Fruit fly (Drosophila melanogaster): ENCODE results near the gene CG31689.

The CG31689 gene

dm6 chr2L:2725374-2725773, at the start of gene CG31689:
TSS of gene CG31689 (plus strand) at chr2L:2725674.
- no peak for TF ChIP-seq CG14441 (GFP tag; IDR thresholded peaks at IDR 0.05)
- no peak for TF ChIP-seq amos (GFP tag; IDR thresholded peaks at IDR 0.05; ENCODE audit: partially characterized antibody)
- no peak for TF ChIP-seq CG11504 (tag; optimal IDR thresholded peaks at IDR 0.05)
- no peak for TF ChIP-seq ssp (GFP tag; IDR thresholded peaks at IDR 0.05)
- no peak for TF ChIP-seq HLH54F (GFP tag; optimal IDR thresholded peaks at IDR 0.05)
- TF ChIP-seq psq (GFP tag; optimal IDR thresholded peaks at IDR 0.05), result no peak
- TF ChIP-seq her (GFP tag; optimal IDR thresholded peaks at IDR 0.05), result no peak
- no peak for TF ChIP-seq CG8478 (optimal IDR thresholded peaks at IDR 0.05)
- TF ChIP-seq stc (GFP tag; IDR thresholded peaks at IDR 0.05), result no peak
- no peak for TF ChIP-seq Gsc (GFP tag; IDR thresholded peaks at IDR 0.05)
- TF ChIP-seq Deaf1 (tag; optimal IDR thresholded peaks at IDR 0.05), result no peak
- TF ChIP-seq CG14860 (GFP tag; IDR thresholded peaks at IDR 0.05; ENCODE audit: partially characterized antibody), result no peak
- TF ChIP-seq CG16863 (GFP tag; optimal IDR thresholded peaks at IDR 0.05), result no peak
- TF ChIP-seq CG7839 (tag; optimal IDR thresholded peaks at IDR 0.05), result no peak
- no peak for TF ChIP-seq CrebB (tag; optimal IDR thresholded peaks at IDR 0.05)
- no peak for TF ChIP-seq zfh1 (GFP tag; IDR thresholded peaks at IDR 0.05)

DNA sequence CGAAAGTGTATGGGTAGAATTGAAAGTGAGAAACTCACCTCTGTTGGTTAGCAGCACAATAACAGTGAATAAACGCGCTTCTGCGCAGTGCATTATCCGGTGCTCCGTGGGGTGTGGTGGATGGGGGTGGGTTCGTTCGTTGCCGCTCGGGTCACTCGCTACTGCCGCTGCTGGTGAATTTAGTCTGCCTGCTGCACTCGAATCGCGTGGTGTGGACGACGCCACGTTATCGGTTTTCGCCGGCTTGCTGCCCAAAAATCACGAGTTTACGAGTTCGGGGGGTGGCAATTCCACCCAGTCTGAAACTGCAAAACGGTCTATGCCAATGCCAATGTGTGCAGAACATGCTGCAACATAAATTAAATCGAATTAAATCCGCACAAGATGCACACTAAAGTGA, 47.9 kb upstream of the CG31689 start, which contains the start of gene Tmtc1:
Tmtc1 (plus strand) TSS at position 182 of the 400 bp plus-strand sequence.
- TF ChIP-seq CG13123 (GFP tag; optimal IDR thresholded peaks at IDR 0.05) (no peak), zfh1 (GFP tag; IDR thresholded peaks at IDR 0.05) (0 out of 3 replicates have a peak, but pooled peaks have one; percentile 10), Mad (GFP tag; optimal IDR thresholded peaks at IDR 0.05) (no peak), Rfx (GFP tag; IDR thresholded peaks at IDR 0.05) (no peak), CrebB (tag; optimal IDR thresholded peaks at IDR 0.05) (no peak), amos (GFP tag; IDR thresholded peaks at IDR 0.05; ENCODE audit: partially characterized antibody) (peak; percentile 38; the same call in 1 of the 2 replicates), CG15011 (GFP tag; optimal IDR thresholded peaks at IDR 0.05) (no peak), sr (GFP tag; IDR thresholded peaks at IDR 0.05) (no peak), HLHmδ (GFP tag; optimal IDR thresholded peaks at IDR 0.05) (no peak), Hr51 (GFP tag; optimal IDR thresholded peaks at IDR 0.05) (no peak), CG12155 (GFP tag; optimal IDR thresholded peaks at IDR 0.05) (peak; percentile 74), Atf6 (GFP tag; IDR thresholded peaks at IDR 0.05) (no peak), Bgb (GFP tag; IDR thresholded peaks at IDR 0.05; ENCODE audit: partially characterized antibody) (peak; percentile 21; the same call in 1 of the 2 replicates), slbo (GFP tag; IDR thresholded peaks at IDR 0.05) (0 out of 2 replicates have a peak, but pooled peaks have one; percentile 13), vvl (GFP tag; IDR thresholded peaks at IDR 0.05) (0 out of 2 replicates have a peak, but pooled peaks have one; percentile 19), Deaf1 (tag; optimal IDR thresholded peaks at IDR 0.05) (peak; percentile 93), chinmo (GFP tag; IDR thresholded peaks at IDR 0.05; ENCODE audit: partially characterized antibody) (0 out of 4 replicates have a peak, but pooled peaks have one; percentile 19), Med (GFP tag) (peak; percentile 44), CG42726 (GFP tag; IDR thresholded peaks at IDR 0.05; ENCODE audit: partially characterized antibody) (peak; percentile 33; the same call in 1 of the 2 replicates), CG6654 (GFP tag; optimal IDR thresholded peaks at IDR 0.05) (no peak), Jarid2 (GFP tag; optimal IDR thresholded peaks at IDR 0.05) (peak; percentile 65), E2f2 (GFP tag; IDR thresholded peaks at IDR 0.05) (no peak), zen2 (GFP tag; IDR thresholded peaks at IDR 0.05; ENCODE audit: partially characterized antibody) (peak; percentile 22; the same call in 1 of the 3 replicates), HLH4C (GFP tag; IDR thresholded peaks at IDR 0.05; ENCODE audit: partially characterized antibody) (no peak), CG8290 (GFP tag; optimal IDR thresholded peaks at IDR 0.05) (no peak), CG8290 (tag; optimal IDR thresholded peaks at IDR 0.05) (no peak), CG34422 (GFP tag; IDR thresholded peaks at IDR 0.05) (peak; percentile 8; the same call in 1 of the 3 replicates), CG11696 (GFP tag; IDR thresholded peaks at IDR 0.05) (no peak), ewg (GFP tag; optimal IDR thresholded peaks at IDR 0.05) (peak; percentile 89), CG2875 (GFP tag; optimal IDR thresholded peaks at IDR 0.05) (no peak)

Data from whole organism, embryonic.